Worm (Caenorhabditis elegans) whole organism, L1 larva: ENCODE data around the gene K05F1.8.
A peak's percentile ranks its signal among the peaks of the same experiment; 100 is the strongest.

ENCODE experiments used
- Y116A8C.19 ChIP-seq: sonication (generic microtip); optimal IDR thresholded peaks from 2 replicates; lab custom pipeline; 2016; ENCODE audit warnings: missing compliant biosample characterization, missing genetic modification characterization, borderline replicate concordance
- efl-3 ChIP-seq: fragments of 200-800 bp; sonication (Bioruptor generic); optimal IDR thresholded peaks from 2 replicates; lab custom pipeline; 2018; ENCODE audit warnings: mild to moderate bottlenecking, missing genetic modification characterization, missing compliant biosample characterization
- egl-13 ChIP-seq: sonication (generic microtip); optimal IDR thresholded peaks from 2 replicates; lab custom pipeline; 2016; ENCODE audit warnings: missing genotype, missing genetic modification reagents, missing genetic modification characterization, missing compliant biosample characterization
- egl-27 ChIP-seq, 2 experiments: fragments of 150-350 bp in 1 of 2; sonication (generic microtip); optimal IDR thresholded peaks; 3 replicates each; lab custom pipeline; 2017 to 2018; ENCODE audit warnings: missing biosample characterization in 2 of 2, missing genetic modification characterization in 2 of 2, missing genetic modification reagents in 2 of 2
- elt-2 ChIP-seq: sonication (generic microtip); optimal IDR thresholded peaks from 2 replicates; lab custom pipeline; 2016; ENCODE audit warnings: missing genetic modification characterization, mild to moderate bottlenecking, inconsistent platforms, missing compliant biosample characterization, missing genetic modification reagents
- fkh-4 ChIP-seq: sonication (generic microtip); optimal IDR thresholded peaks from 2 replicates; lab custom pipeline; 2016; ENCODE audit warnings: missing compliant biosample characterization, missing genetic modification characterization, borderline replicate concordance
- hlh-17 ChIP-seq: fragments of 200-800 bp; sonication (Bioruptor generic); optimal IDR thresholded peaks from 2 replicates; lab custom pipeline; 2018; ENCODE audit warnings: missing genetic modification characterization, mild to moderate bottlenecking, missing compliant biosample characterization, moderate library complexity, borderline replicate concordance
- lin-35 ChIP-seq, 2 experiments: fragments of 150-350 bp; optimal IDR thresholded peaks; 2 replicates each; lab custom pipeline; 2014; ENCODE audit warnings: missing biosample characterization in 2 of 2, missing genetic modification characterization in 2 of 2, missing genetic modification reagents in 2 of 2
- lin-39 ChIP-seq: fragments of 150-350 bp; optimal IDR thresholded peaks from 2 replicates; lab custom pipeline; 2014; ENCODE audit warnings: missing biosample characterization, missing genetic modification reagents, missing genetic modification characterization
- nhr-76 ChIP-seq: sonication (generic microtip); optimal IDR thresholded peaks from 2 replicates; lab custom pipeline; 2017; ENCODE audit warnings: missing biosample characterization, missing genetic modification characterization
- nhr-85 ChIP-seq: sonication (generic microtip); peaks from one replicate; lab custom pipeline; 2016; ENCODE audit warnings: missing genetic modification characterization, inconsistent platforms, missing compliant biosample characterization
- pqm-1 ChIP-seq: sonication (generic microtip); optimal IDR thresholded peaks from 3 replicates; lab custom pipeline; 2017; ENCODE audit warnings: missing biosample characterization, missing genetic modification characterization
- tlp-1 ChIP-seq: fragments of 150-350 bp; optimal IDR thresholded peaks from 2 replicates; lab custom pipeline; 2014; ENCODE audit warnings: missing biosample characterization, missing genetic modification characterization

The K05F1.8 gene

DNA sequence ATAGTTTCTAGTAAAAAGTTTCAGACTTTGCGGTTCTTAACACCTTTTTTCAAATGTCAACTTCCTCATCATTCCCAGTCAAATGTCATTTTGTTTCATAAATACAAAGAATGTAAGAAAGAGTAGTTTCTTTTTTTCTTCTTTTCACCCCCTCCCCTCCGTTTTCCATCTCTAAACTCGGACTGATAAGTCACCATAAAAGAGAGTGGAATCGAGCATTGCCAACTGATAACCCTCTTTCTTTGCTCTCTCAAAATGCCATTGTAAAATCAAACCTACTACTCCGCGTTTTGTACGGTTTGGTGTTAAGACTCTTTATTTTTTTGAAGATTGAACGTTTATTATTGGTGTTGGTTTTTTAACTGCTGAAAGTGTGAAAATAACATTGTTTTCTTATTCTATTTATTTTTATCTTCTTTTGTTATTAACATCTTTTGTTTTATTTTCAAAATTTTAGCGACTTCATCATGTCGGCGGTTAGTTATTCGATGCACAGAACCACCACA is 49.7 kb downstream of the K05F1.8 start, which contains the start of gene ifb-2:
Gene ifb-2 (plus strand): TSS at position 456 of the 506 bp plus-strand sequence.
- TF ChIP-seq Y116A8C.19: no peak
- TF ChIP-seq fkh-4 (tag; lab: Kevin White, UChicago): no peak
- no peak for TF ChIP-seq pqm-1 (tag; lab: Kevin White, UChicago)
- TF ChIP-seq tlp-1 (tag; lab: Kevin White, UChicago): no peak
- no peak for TF ChIP-seq efl-3 (GFP tag; lab: Kevin White, UChicago)
- TF ChIP-seq elt-2 (tag; lab: Kevin White, UChicago): peak; percentile 90
- TF ChIP-seq egl-27 (tag; optimal IDR thresholded peaks at IDR 0.05; lab: Kevin White, UChicago): no peak
- peak in 1 of 2 experiments; percentile 15 for TF ChIP-seq lin-35 (GFP tag; optimal IDR thresholded peaks at IDR 0.05; lab: Kevin White, UChicago)
- no peak for TF ChIP-seq hlh-17 (GFP tag; lab: Kevin White, UChicago)
- TF ChIP-seq egl-13: no peak
- no peak for TF ChIP-seq lin-39
- no peak for TF ChIP-seq nhr-76 (tag; lab: Kevin White, UChicago)
- TF ChIP-seq nhr-85 (tag; lab: Kevin White, UChicago): no peak
